Fruit fly (Drosophila melanogaster): ENCODE data around the gene dl.

The dl gene

DNA sequence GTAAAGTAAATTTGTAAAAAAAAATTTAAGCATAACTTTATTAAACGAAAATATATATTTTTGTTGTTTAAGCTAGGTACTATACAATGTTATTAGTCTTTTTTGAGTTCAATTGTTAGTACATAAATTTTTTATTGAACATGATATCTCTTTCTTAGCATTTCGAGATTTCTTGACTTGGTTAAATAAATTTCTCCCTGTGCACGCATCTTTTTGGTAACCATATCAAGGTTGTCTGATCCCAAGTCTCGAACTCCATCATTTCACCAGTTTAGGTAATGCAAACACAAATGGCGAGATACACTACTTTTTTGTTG is 18.8 kb downstream of the dl start (continued):
- TF ChIP-seq onecut (GFP tag; IDR thresholded peaks at IDR 0.05) (no peak), CG31224 (GFP tag; IDR thresholded peaks at IDR 0.05) (no peak), seq (GFP tag; IDR thresholded peaks at IDR 0.05) (no peak), dmrt11E (tag; optimal IDR thresholded peaks at IDR 0.05) (no peak), odd (GFP tag; optimal IDR thresholded peaks at IDR 0.05) (no peak), Hr51 (GFP tag; optimal IDR thresholded peaks at IDR 0.05) (peak in 1 of 2 experiments; percentile 68), Fer2 (tag; optimal IDR thresholded peaks at IDR 0.05) (no peak), tup (GFP tag; optimal IDR thresholded peaks at IDR 0.05) (no peak), emc (GFP tag; optimal IDR thresholded peaks at IDR 0.05) (no peak), chn (GFP tag; optimal IDR thresholded peaks at IDR 0.05) (no peak), CG6854 (GFP tag; optimal IDR thresholded peaks at IDR 0.05) (no peak), HmgD (GFP tag; optimal IDR thresholded peaks at IDR 0.05) (no peak), CG30403 (GFP tag; optimal IDR thresholded peaks at IDR 0.05) (peak; percentile 27), Sry-β (GFP tag; optimal IDR thresholded peaks at IDR 0.05) (no peak), CG10959 (GFP tag; IDR thresholded peaks at IDR 0.05) (no peak), CG4617 (GFP tag; optimal IDR thresholded peaks at IDR 0.05; ENCODE audit: borderline replicate concordance) (no peak), btn (GFP tag; optimal IDR thresholded peaks at IDR 0.05) (no peak), Atf6 (GFP tag; IDR thresholded peaks at IDR 0.05) (no peak), Oli (tag; optimal IDR thresholded peaks at IDR 0.05) (peak; percentile 26), Hmx (GFP tag; optimal IDR thresholded peaks at IDR 0.05) (no peak), lilli (GFP tag; optimal IDR thresholded peaks at IDR 0.05) (no peak), Aef1 (GFP tag; IDR thresholded peaks at IDR 0.05) (0 out of 3 replicates have a peak, but pooled peaks have one; percentile 15), Sox102F (GFP tag; optimal IDR thresholded peaks at IDR 0.05) (peak; percentile 68), lola (GFP tag; optimal IDR thresholded peaks at IDR 0.05) (no peak), CG17568 (GFP tag; optimal IDR thresholded peaks at IDR 0.05) (no peak), CG10431 (GFP tag; optimal IDR thresholded peaks at IDR 0.05) (no peak), zfh1 (GFP tag; IDR thresholded peaks at IDR 0.05) (no peak), CkIIα-i1 (GFP tag; IDR thresholded peaks at IDR 0.05) (no peak), sob (GFP tag; IDR thresholded peaks at IDR 0.05) (no peak), CG6272 (GFP tag; IDR thresholded peaks at IDR 0.05) (no peak), twi (tag; optimal IDR thresholded peaks at IDR 0.05) (no peak), Gug (GFP tag; IDR thresholded peaks at IDR 0.05) (no peak), CG5180 (GFP tag; optimal IDR thresholded peaks at IDR 0.05) (no peak), slou (GFP tag; optimal IDR thresholded peaks at IDR 0.05) (no peak), CG14667 (GFP tag; IDR thresholded peaks at IDR 0.05) (no peak), Antp (GFP tag; optimal IDR thresholded peaks at IDR 0.05) (no peak), CG17385 (GFP tag; optimal IDR thresholded peaks at IDR 0.05) (no peak), yki (optimal IDR thresholded peaks at IDR 0.05) (no peak), jigr1 (GFP tag; IDR thresholded peaks at IDR 0.05) (no peak), CG2120 (GFP tag; optimal IDR thresholded peaks at IDR 0.05) (no peak), tx (GFP tag; optimal IDR thresholded peaks at IDR 0.05) (no peak), pum (GFP tag; optimal IDR thresholded peaks at IDR 0.05) (no peak), CG17612 (GFP tag; IDR thresholded peaks at IDR 0.05) (no peak), pan (optimal IDR thresholded peaks at IDR 0.05) (no peak), pan (GFP tag; optimal IDR thresholded peaks at IDR 0.05 in 1 of 2, IDR thresholded peaks at IDR 0.05 in 1 of 2) (no peak), row (GFP tag; IDR thresholded peaks at IDR 0.05) (no peak), lmd (GFP tag; IDR thresholded peaks at IDR 0.05) (no peak), gem (tag; optimal IDR thresholded peaks at IDR 0.05) (peak; percentile 52), fd96Cb (tag; optimal IDR thresholded peaks at IDR 0.05) (peak; percentile 1), stc (GFP tag; IDR thresholded peaks at IDR 0.05) (0 out of 2 replicates have a peak, but pooled peaks have one; percentile 4), Stat92E (GFP tag; optimal IDR thresholded peaks at IDR 0.05) (no peak), CG11456 (GFP tag; IDR thresholded peaks at IDR 0.05) (no peak), Asciz (GFP tag; optimal IDR thresholded peaks at IDR 0.05) (peak; percentile 43)
